Worm (Caenorhabditis elegans) whole organism, L4/young adult: Measurements from ENCODE around the gene osm-12.

Experiments used
- W03F9.2 ChIP-seq: fragments of 150-350 bp; optimal IDR thresholded peaks from 2 replicates; lab custom pipeline; 2014; ENCODE audit warnings: missing biosample characterization, missing genetic modification characterization
- dao-5 ChIP-seq: sonication (generic microtip); optimal IDR thresholded peaks from 2 replicates; lab custom pipeline; 2016; ENCODE audit warnings: missing genotype, missing genetic modification characterization, moderate library complexity, missing compliant biosample characterization

DNA sequence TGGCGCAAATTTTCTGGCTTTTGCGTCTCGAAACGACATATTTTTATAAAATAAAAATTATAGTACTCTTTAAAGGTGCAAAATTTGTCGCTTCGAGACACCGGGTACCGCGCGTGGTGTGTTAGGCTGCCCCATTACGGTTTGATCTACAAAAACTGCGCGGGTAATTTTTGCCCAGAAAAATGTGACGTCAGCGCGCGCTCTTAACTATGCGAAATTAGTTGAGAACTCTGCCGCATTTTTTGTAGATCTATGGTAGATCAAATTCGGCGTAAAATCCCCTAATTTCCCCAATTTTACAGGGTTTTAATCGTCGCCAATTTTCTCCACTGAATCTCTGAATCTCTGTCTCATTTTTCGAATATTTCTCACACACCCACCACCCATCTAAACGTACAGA, 41.9 kb downstream of the osm-12 start, which contains the start of gene Y75B8A.8:
- TF ChIP-seq W03F9.2 = no peak
- no peak for TF ChIP-seq dao-5 (tag; lab: Kevin White, UChicago)
